Fruit fly (Drosophila melanogaster): Measurements from ENCODE around the gene Lcp65Ad.

- no peak for TF ChIP-seq CG8478 (optimal IDR thresholded peaks at IDR 0.05)
- no peak for TF ChIP-seq pan (optimal IDR thresholded peaks at IDR 0.05)
- no peak for TF ChIP-seq psq (optimal IDR thresholded peaks at IDR 0.05)
- no peak for TF ChIP-seq usp (GFP tag; optimal IDR thresholded peaks at IDR 0.05)
- no peak for TF ChIP-seq Dll (optimal IDR thresholded peaks at IDR 0.05)
Observed at dm6 chr3L:6133546-6133945, 9.6 kb upstream of the Lcp65Ad start, which contains the start of gene Lcp65Ag2.

Data from whole organism.